Worm (Caenorhabditis elegans) whole organism, late embryonic: Measurements from ENCODE around the gene Y69H2.15.

Experiments
- K09A11.1 ChIP-seq: sonication (generic microtip); optimal IDR thresholded peaks from 2 replicates; lab custom pipeline; 2017; ENCODE audit warnings: antibody characterized with exemption, mild to moderate bottlenecking, missing genetic modification characterization, missing compliant biosample characterization; ENCODE audit not compliant: insufficient read depth
- T23F11.4 ChIP-seq: fragments of 200-800 bp; sonication (Bioruptor generic); optimal IDR thresholded peaks from 2 replicates; lab custom pipeline; 2018; ENCODE audit warnings: mild to moderate bottlenecking, missing genetic modification characterization, missing compliant biosample characterization
- Y22D7AL.16 ChIP-seq: sonication (generic microtip); optimal IDR thresholded peaks from 2 replicates; lab custom pipeline; 2016; ENCODE audit warnings: missing genetic modification characterization, missing compliant biosample characterization
- ahr-1 ChIP-seq: sonication (generic microtip); optimal IDR thresholded peaks from 2 replicates; lab custom pipeline; 2016; ENCODE audit warnings: missing genetic modification characterization, missing compliant biosample characterization
- ama-1 ChIP-seq: fragments of 150-350 bp; optimal IDR thresholded peaks from 2 replicates; lab custom pipeline; 2014
- ceh-14 ChIP-seq: sonication (generic microtip); optimal IDR thresholded peaks from 2 replicates; lab custom pipeline; 2016; ENCODE audit warnings: missing genotype, missing genetic modification characterization, missing compliant biosample characterization
- ceh-18 ChIP-seq: sonication (generic microtip); optimal IDR thresholded peaks from 2 replicates; lab custom pipeline; 2016; ENCODE audit warnings: missing genetic modification characterization, missing compliant biosample characterization
- ceh-19 ChIP-seq: fragments of 200-800 bp; sonication (Bioruptor generic); optimal IDR thresholded peaks from 2 replicates; lab custom pipeline; 2018; ENCODE audit warnings: mild to moderate bottlenecking, missing genetic modification characterization, missing compliant biosample characterization
- ceh-30 ChIP-seq: fragments of 150-350 bp; optimal IDR thresholded peaks from 2 replicates; lab custom pipeline; 2014; ENCODE audit warnings: missing biosample characterization, missing genetic modification characterization
- ceh-34 ChIP-seq: sonication (generic microtip); optimal IDR thresholded peaks from 2 replicates; lab custom pipeline; 2016; ENCODE audit warnings: mild to moderate bottlenecking, missing genetic modification characterization, missing compliant biosample characterization
- ceh-45 ChIP-seq: fragments of 200-800 bp; sonication (Bioruptor generic); IDR thresholded peaks from 2 replicates; pipeline ENCODE4 v1.3.6; 2022; ENCODE audit warnings: missing genetic modification reagents, missing genetic modification characterization, missing compliant biosample characterization
- ceh-48 ChIP-seq: sonication (generic microtip); optimal IDR thresholded peaks from 2 replicates; lab custom pipeline; 2016; ENCODE audit warnings: missing genetic modification characterization, inconsistent platforms, missing compliant biosample characterization
- ceh-6 ChIP-seq: fragments of 200-800 bp; sonication (Bioruptor generic); optimal IDR thresholded peaks from 2 replicates; lab custom pipeline; 2018; ENCODE audit warnings: mild to moderate bottlenecking, missing genetic modification characterization, missing compliant biosample characterization
- dve-1 ChIP-seq: sonication (generic microtip); optimal IDR thresholded peaks from 2 replicates; lab custom pipeline; 2017; ENCODE audit warnings: antibody characterized with exemption, mild to moderate bottlenecking, missing genetic modification characterization, missing compliant biosample characterization
- elt-2 ChIP-seq: sonication (generic microtip); optimal IDR thresholded peaks from 2 replicates; lab custom pipeline; 2016; ENCODE audit warnings: missing genetic modification reagents, missing genetic modification characterization, missing compliant biosample characterization
- ets-4 ChIP-seq: sonication (generic microtip); optimal IDR thresholded peaks from 2 replicates; lab custom pipeline; 2016; ENCODE audit warnings: missing genetic modification characterization, missing compliant biosample characterization
- fax-1 ChIP-seq: sonication (generic microtip); optimal IDR thresholded peaks from 2 replicates; lab custom pipeline; 2016; ENCODE audit warnings: missing genotype, missing genetic modification characterization, missing compliant biosample characterization
- fkh-6 ChIP-seq: sonication (generic microtip); optimal IDR thresholded peaks from 2 replicates; lab custom pipeline; 2016; ENCODE audit warnings: missing genetic modification characterization, missing compliant biosample characterization
- gmeb-2 ChIP-seq: sonication (generic microtip); optimal IDR thresholded peaks from 2 replicates; lab custom pipeline; 2016; ENCODE audit warnings: missing genetic modification characterization, inconsistent platforms, missing compliant biosample characterization
- hlh-30 ChIP-seq: sonication (generic microtip); optimal IDR thresholded peaks from 2 replicates; lab custom pipeline; 2017; ENCODE audit warnings: antibody characterized with exemption, missing genetic modification characterization, missing compliant biosample characterization; ENCODE audit not compliant: insufficient read depth
- hlh-8 ChIP-seq: sonication (generic microtip); optimal IDR thresholded peaks from 2 replicates; lab custom pipeline; 2016; ENCODE audit warnings: missing genotype, missing genetic modification characterization, missing compliant biosample characterization
- lin-11 ChIP-seq: fragments of 200-800 bp; sonication (Bioruptor generic); optimal IDR thresholded peaks from 2 replicates; lab custom pipeline; 2018; ENCODE audit warnings: mild to moderate bottlenecking, missing genetic modification characterization, missing compliant biosample characterization
- madf-2 ChIP-seq: sonication (generic microtip); optimal IDR thresholded peaks from 2 replicates; lab custom pipeline; 2017; ENCODE audit warnings: missing genetic modification characterization, missing compliant biosample characterization
- mec-3 ChIP-seq: sonication (generic microtip); optimal IDR thresholded peaks from 2 replicates; lab custom pipeline; 2016; ENCODE audit warnings: borderline replicate concordance, missing genetic modification characterization, missing compliant biosample characterization
- nfya-1 ChIP-seq: sonication (generic microtip); optimal IDR thresholded peaks from 2 replicates; lab custom pipeline; 2017; ENCODE audit warnings: missing genetic modification characterization, mild to moderate bottlenecking, missing compliant biosample characterization, antibody characterized with exemption, moderate library complexity
- npax-4 ChIP-seq: sonication (generic microtip); optimal IDR thresholded peaks from 2 replicates; lab custom pipeline; 2016; ENCODE audit warnings: missing genetic modification characterization, missing compliant biosample characterization
- pat-9 ChIP-seq: fragments of 200-800 bp; sonication (Bioruptor generic); optimal IDR thresholded peaks from 2 replicates; lab custom pipeline; 2018; ENCODE audit warnings: mild to moderate bottlenecking, missing genetic modification characterization, moderate library complexity, missing compliant biosample characterization
- pax-1 ChIP-seq: fragments of 150-350 bp; optimal IDR thresholded peaks from 2 replicates; lab custom pipeline; 2014; ENCODE audit warnings: missing biosample characterization, missing genetic modification characterization
- pha-4 ChIP-seq: fragments of 150-350 bp; optimal IDR thresholded peaks from 2 replicates; lab custom pipeline; 2018; ENCODE audit warnings: missing biosample characterization, missing genetic modification reagents, missing genetic modification characterization
- pqm-1 ChIP-seq: sonication (generic microtip); optimal IDR thresholded peaks from 2 replicates; lab custom pipeline; 2016; ENCODE audit warnings: missing genetic modification characterization, missing compliant biosample characterization
- pros-1 ChIP-seq: fragments of 150-350 bp; optimal IDR thresholded peaks from 2 replicates; lab custom pipeline; 2014; ENCODE audit warnings: missing biosample characterization, missing genetic modification reagents, missing genetic modification characterization
- ref-2 ChIP-seq: sonication (generic microtip); optimal IDR thresholded peaks from 2 replicates; lab custom pipeline; 2016; ENCODE audit warnings: missing genetic modification characterization, missing compliant biosample characterization
- rnt-1 ChIP-seq: sonication (generic microtip); optimal IDR thresholded peaks from 2 replicates; lab custom pipeline; 2016; ENCODE audit warnings: missing genetic modification characterization, missing compliant biosample characterization
- sdc-2 ChIP-seq: sonication (generic microtip); optimal IDR thresholded peaks from 2 replicates; lab custom pipeline; 2016; ENCODE audit warnings: missing genotype, missing genetic modification characterization, missing compliant biosample characterization
- sox-4 ChIP-seq: sonication (generic microtip); optimal IDR thresholded peaks from 2 replicates; lab custom pipeline; 2017; ENCODE audit warnings: mild to moderate bottlenecking, missing genetic modification characterization, inconsistent platforms, missing compliant biosample characterization
- syd-9 ChIP-seq: sonication (generic microtip); optimal IDR thresholded peaks from 2 replicates; lab custom pipeline; 2016; ENCODE audit warnings: mild to moderate bottlenecking, missing genetic modification characterization, moderate library complexity, missing compliant biosample characterization
- tbx-2 ChIP-seq: sonication (generic microtip); optimal IDR thresholded peaks from 2 replicates; lab custom pipeline; 2016; ENCODE audit warnings: missing genetic modification characterization, missing compliant biosample characterization
- unc-42 ChIP-seq: sonication (generic microtip); optimal IDR thresholded peaks from 2 replicates; lab custom pipeline; 2016; ENCODE audit warnings: missing genotype, missing genetic modification characterization, missing compliant biosample characterization
- unc-86 ChIP-seq: sonication (generic microtip); optimal IDR thresholded peaks from 2 replicates; lab custom pipeline; 2016; ENCODE audit warnings: missing genetic modification characterization, missing compliant biosample characterization
- zip-5 ChIP-seq: sonication (generic microtip); optimal IDR thresholded peaks from 2 replicates; lab custom pipeline; 2016; ENCODE audit warnings: missing genetic modification characterization, missing compliant biosample characterization
- ztf-16 ChIP-seq: sonication (generic microtip); optimal IDR thresholded peaks from 2 replicates; lab custom pipeline; 2017; ENCODE audit warnings: missing genetic modification characterization, missing compliant biosample characterization

Gene Y69H2.15

DNA sequence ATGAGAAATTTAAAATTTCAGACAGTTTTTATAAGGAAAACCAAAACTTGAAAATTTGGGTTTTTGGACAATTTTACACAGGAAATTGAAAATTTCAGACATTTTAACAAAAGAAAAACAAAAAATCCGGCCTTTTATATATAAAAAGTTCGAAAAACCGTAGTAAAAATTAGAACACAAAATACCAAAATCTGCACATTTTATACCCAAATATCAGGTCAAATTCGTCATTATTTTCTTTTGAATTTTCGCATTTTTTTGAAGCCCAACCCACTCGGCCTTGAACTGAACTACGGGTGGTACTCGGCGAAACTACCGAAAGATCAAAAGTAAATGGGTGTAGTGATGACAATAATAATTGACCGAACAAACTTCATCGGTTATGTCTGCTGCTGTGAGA lies 40.5 kb upstream of the Y69H2.15 start:
- TF ChIP-seq pha-4 (tag; lab: Kevin White, UChicago) (no peak), ceh-19 (GFP tag; lab: Kevin White, UChicago) (no peak), ceh-6 (GFP tag; lab: Kevin White, UChicago) (no peak), ceh-30 (tag; lab: Kevin White, UChicago) (no peak), fkh-6 (tag; lab: Kevin White, UChicago) (no peak), ceh-18 (no peak), T23F11.4 (GFP tag; lab: Kevin White, UChicago) (no peak), ceh-48 (tag; lab: Kevin White, UChicago) (no peak), hlh-8 (no peak)

DNA sequence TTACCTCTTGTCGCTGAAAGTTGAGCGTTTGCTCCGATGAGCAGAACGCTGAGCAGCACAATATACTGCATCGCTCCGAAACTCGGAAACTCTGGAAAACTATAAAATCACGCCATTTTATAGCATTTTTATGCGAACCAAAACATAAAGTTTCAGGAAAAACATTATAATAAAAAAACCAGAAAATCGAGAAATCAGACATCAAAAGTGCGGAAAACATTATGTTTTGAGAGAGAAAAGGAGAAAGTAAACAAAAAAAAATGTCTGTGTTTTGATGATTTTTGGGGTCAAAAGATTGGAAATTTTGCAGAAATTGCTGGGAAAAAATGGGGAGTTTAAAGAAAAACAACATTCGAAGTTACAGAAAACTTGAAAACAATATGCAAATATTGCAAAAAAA lies 37.4 kb upstream of the Y69H2.15 start, which contains the start of gene Y69H2.3:
TSS of gene Y69H2.3 (minus strand) at position 101 of the 400 bp plus-strand sequence.
- no peak for TF ChIP-seq elt-2 (tag; lab: Kevin White, UChicago)
- TF ChIP-seq syd-9 (tag; lab: Kevin White, UChicago), result no peak
- TF ChIP-seq ceh-14 (tag; lab: Kevin White, UChicago), result no peak
- TF ChIP-seq Y22D7AL.16 (tag; lab: Kevin White, UChicago), result no peak

DNA sequence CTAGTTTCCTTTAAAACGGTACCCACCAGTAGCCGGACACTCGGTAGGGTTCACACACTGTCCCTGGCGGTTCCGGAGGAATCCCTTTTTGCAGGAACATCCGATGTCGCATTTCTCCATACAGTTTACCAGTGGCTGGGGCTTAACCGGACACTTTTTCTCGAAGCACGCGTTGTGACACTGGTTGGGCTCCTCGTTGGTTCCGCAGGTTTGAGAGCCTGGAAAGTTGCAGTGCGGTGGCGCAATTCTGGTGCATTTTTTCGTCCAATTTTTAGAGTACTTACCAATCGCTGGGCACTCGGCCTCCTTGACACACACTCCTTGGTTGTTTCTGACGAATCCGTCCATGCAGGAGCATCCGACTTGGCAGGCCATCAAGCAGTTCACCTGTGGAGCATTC lies 35.7 kb upstream of the Y69H2.15 start:
- TF ChIP-seq ceh-45 (GFP tag; lab: Robert Waterston, UW) (no peak), ref-2 (tag; lab: Kevin White, UChicago) (no peak)

DNA sequence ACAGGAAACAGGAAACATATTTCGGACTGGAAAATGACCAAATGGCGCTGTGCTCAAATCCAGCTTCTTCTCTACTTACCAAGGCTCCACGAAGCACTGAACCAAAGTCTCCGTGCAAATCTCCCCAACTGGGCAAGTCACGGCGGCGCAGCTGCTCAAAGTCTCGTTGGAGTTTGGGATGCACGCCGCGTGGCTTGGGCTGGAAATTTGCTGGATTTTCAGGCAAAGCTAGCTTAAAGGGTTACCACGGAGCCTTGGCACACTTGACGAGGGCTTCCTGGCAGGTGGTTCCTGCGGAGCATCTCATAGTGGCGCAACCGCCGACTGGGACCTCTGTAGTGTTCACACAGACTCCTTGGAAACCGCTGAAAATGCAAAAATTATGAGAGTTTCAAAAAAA lies 32.2 kb upstream of the Y69H2.15 start:
- TF ChIP-seq pat-9 (tag; lab: Kevin White, UChicago), result no peak
- no peak for TF ChIP-seq dve-1 (tag; lab: Kevin White, UChicago)
- TF ChIP-seq hlh-30 (tag; lab: Kevin White, UChicago), result no peak
- no peak for TF ChIP-seq pqm-1 (tag; lab: Kevin White, UChicago)

DNA sequence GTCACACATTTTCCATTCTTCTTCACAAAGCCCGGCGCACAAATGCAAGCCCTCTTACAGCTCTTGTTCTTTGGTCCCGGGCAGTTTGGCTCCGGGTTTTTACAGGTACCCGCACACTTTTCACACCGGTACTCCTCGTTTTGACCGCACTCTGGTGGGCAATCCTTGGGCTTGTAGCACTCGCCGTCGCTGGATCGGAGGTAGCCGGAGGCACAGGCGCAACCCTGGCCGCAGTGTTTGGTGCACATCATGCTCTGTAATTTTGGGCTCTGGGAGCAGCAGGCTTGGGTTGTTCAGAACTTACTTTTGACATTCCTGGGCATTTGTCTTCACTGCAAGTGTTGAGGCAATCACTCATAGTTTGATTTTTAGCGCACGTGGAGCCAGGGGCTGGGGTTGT lies 30.7 kb upstream of the Y69H2.15 start:
- TF ChIP-seq ets-4 (tag; lab: Kevin White, UChicago) (no peak), zip-5 (tag; lab: Kevin White, UChicago) (no peak), ceh-30 (tag; lab: Kevin White, UChicago) (no peak), ahr-1 (tag; lab: Kevin White, UChicago) (no peak), ceh-19 (GFP tag; lab: Kevin White, UChicago) (no peak), fax-1 (tag; lab: Kevin White, UChicago) (no peak), lin-11 (no peak), nfya-1 (no peak), npax-4 (tag; lab: Kevin White, UChicago) (no peak), hlh-30 (tag; lab: Kevin White, UChicago) (no peak), pat-9 (tag; lab: Kevin White, UChicago) (no peak), syd-9 (tag; lab: Kevin White, UChicago) (no peak), tbx-2 (tag; lab: Kevin White, UChicago) (no peak), unc-86 (no peak), ztf-16 (tag; lab: Kevin White, UChicago) (no peak), mec-3 (tag; lab: Kevin White, UChicago) (no peak), dve-1 (tag; lab: Kevin White, UChicago) (no peak), madf-2 (tag; lab: Kevin White, UChicago) (no peak), unc-42 (no peak), gmeb-2 (tag; lab: Kevin White, UChicago) (no peak)

DNA sequence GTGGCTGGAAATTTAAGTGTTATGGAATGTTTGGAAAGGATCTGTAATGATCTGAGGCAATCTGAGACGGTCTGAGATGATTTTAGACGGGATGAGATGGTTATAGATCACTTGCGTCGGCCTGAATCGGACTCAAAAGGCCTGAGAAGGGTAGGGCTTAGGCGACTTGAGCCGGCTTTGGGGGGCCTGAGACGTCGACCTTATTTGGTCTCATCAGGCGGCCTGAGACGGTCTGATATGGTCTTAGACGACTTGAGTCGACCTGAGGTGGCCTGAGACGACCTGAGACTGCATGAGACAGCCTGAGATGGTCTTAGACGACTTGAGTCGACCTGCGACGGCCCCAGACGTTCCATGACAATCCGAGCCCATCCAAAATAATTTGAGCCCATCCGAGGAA lies 29.7 kb upstream of the Y69H2.15 start:
- TF ChIP-seq K09A11.1 (tag; lab: Kevin White, UChicago), result no peak
- TF ChIP-seq rnt-1 (tag; lab: Kevin White, UChicago), result no peak
- no peak for TF ChIP-seq Y22D7AL.16 (tag; lab: Kevin White, UChicago)
- TF ChIP-seq tbx-2 (tag; lab: Kevin White, UChicago), result no peak
- TF ChIP-seq sdc-2, result no peak
- TF ChIP-seq pax-1 (tag; lab: Kevin White, UChicago), result no peak
- TF ChIP-seq npax-4 (tag; lab: Kevin White, UChicago), result no peak
- TF ChIP-seq madf-2 (tag; lab: Kevin White, UChicago), result no peak
- no peak for TF ChIP-seq ama-1
- TF ChIP-seq sox-4 (tag; lab: Kevin White, UChicago), result no peak
- TF ChIP-seq pros-1 (tag; lab: Kevin White, UChicago), result no peak
- TF ChIP-seq ceh-34 (tag; lab: Kevin White, UChicago), result no peak
